Worm (Caenorhabditis elegans): ENCODE data around the gene copg-1.

- no peak for TF ChIP-seq efl-1 (GFP tag; optimal IDR thresholded peaks at IDR 0.05)
- no peak for TF ChIP-seq ztf-6 (GFP tag; IDR thresholded peaks at IDR 0.05)
- TF ChIP-seq ets-4 (GFP tag; optimal IDR thresholded peaks at IDR 0.05), result no peak
Observed at ce11 chrIV:10111441-10111840, 40.3 kb upstream of the copg-1 start, which contains the start of gene spch-1.
